Worm (Caenorhabditis elegans): ENCODE results near the gene C42D8.9.

Gene C42D8.9

DNA sequence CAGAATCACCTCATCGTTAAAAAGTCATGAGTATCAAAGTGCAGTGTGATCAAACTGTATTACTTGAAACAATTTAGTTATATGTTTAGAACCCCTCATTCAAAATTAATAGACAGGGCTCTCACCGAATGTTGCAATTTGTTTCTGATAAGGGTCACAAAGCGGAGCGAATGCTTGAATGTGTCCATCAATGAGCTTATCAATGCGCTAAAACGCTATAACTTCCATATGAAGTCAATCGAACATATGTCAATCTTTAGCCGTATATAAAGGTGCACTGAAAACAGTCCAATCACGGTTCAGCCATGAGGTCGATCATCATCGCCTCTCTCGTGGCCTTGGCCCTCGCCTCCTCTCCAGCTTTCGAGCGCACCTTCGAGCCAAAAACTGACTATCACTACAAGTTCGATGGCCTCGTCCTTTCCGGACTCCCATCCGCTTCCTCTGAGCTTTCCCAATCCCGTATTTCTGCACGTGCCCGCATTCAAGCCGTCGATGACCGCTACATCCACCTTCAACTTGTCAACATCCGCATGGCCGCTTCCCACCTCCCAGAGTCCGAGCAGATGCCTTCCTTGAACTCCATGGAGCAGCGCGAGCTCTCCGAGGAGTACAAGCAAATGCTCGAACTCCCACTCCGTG is 6.0 kb downstream of the C42D8.9 start, which contains the start of gene vit-2 (continued):
- TF ChIP-seq ctbp-1 (GFP tag; IDR thresholded peaks at IDR 0.05): no peak
- no peak for TF ChIP-seq ama-1 (optimal IDR thresholded peaks at IDR 0.05)
- no peak for TF ChIP-seq attf-4 (tag; optimal IDR thresholded peaks at IDR 0.05)
- TF ChIP-seq pha-4 (GFP tag; IDR thresholded peaks at IDR 0.05): 0 out of 2 replicates have a peak, but pooled peaks have one; percentile 24
- TF ChIP-seq pha-4 (tag; optimal IDR thresholded peaks at IDR 0.05): no peak
- peak; percentile 26; the same call in 1 of the 2 replicates for TF ChIP-seq madf-9 (GFP tag; conservative IDR thresholded peaks at IDR 0.05)
- no peak for TF ChIP-seq lsy-2 (tag; optimal IDR thresholded peaks at IDR 0.05)
- TF ChIP-seq nhr-102 (tag; optimal IDR thresholded peaks at IDR 0.05): no peak
- no peak for TF ChIP-seq ztf-11 (tag; optimal IDR thresholded peaks at IDR 0.05)
- no peak for TF ChIP-seq vab-7 (GFP tag; IDR thresholded peaks at IDR 0.05)
- TF ChIP-seq gei-8 (GFP tag; optimal IDR thresholded peaks at IDR 0.05): no peak
- no peak for TF ChIP-seq zip-11 (GFP tag; IDR thresholded peaks at IDR 0.05)
- TF ChIP-seq nhr-48 (tag; optimal IDR thresholded peaks at IDR 0.05): no peak
- TF ChIP-seq ztf-7 (tag; optimal IDR thresholded peaks at IDR 0.05): no peak
- TF ChIP-seq ceh-62 (tag; optimal IDR thresholded peaks at IDR 0.05): no peak
- no peak for TF ChIP-seq unc-39 (tag; optimal IDR thresholded peaks at IDR 0.05)
- TF ChIP-seq daf-16 (GFP tag; optimal IDR thresholded peaks at IDR 0.05): peak in 1 of 2 experiments; percentile 57
- no peak for TF ChIP-seq daf-16 (tag; optimal IDR thresholded peaks at IDR 0.05)
- TF ChIP-seq unc-130 (GFP tag; optimal IDR thresholded peaks at IDR 0.05): no peak
- TF ChIP-seq spr-1 (tag; optimal IDR thresholded peaks at IDR 0.05): no peak
- no peak for TF ChIP-seq F44E2.7 (GFP tag; IDR thresholded peaks at IDR 0.05)
- TF ChIP-seq ZK546.5 (tag; optimal IDR thresholded peaks at IDR 0.05): no peak
- no peak for TF ChIP-seq zfp-2 (tag; optimal IDR thresholded peaks at IDR 0.05)
- TF ChIP-seq duxl-1 (tag; optimal IDR thresholded peaks at IDR 0.05; ENCODE audit: poor library complexity): no peak
- peak; percentile 66 for TF ChIP-seq dve-1 (tag; optimal IDR thresholded peaks at IDR 0.05; ENCODE audit: insufficient read depth)
- TF ChIP-seq fos-1 (tag; optimal IDR thresholded peaks at IDR 0.05): no peak
- no peak for TF ChIP-seq T26A8.4 (GFP tag; IDR thresholded peaks at IDR 0.05)
- no peak for TF ChIP-seq F10B5.3 (tag; optimal IDR thresholded peaks at IDR 0.05)
- TF ChIP-seq mxl-2 (GFP tag; conservative IDR thresholded peaks at IDR 0.05): peak; percentile 63; the same call in 1 of the 2 replicates
- peak; percentile 36 for TF ChIP-seq hlh-11 (tag; optimal IDR thresholded peaks at IDR 0.05)

DNA sequence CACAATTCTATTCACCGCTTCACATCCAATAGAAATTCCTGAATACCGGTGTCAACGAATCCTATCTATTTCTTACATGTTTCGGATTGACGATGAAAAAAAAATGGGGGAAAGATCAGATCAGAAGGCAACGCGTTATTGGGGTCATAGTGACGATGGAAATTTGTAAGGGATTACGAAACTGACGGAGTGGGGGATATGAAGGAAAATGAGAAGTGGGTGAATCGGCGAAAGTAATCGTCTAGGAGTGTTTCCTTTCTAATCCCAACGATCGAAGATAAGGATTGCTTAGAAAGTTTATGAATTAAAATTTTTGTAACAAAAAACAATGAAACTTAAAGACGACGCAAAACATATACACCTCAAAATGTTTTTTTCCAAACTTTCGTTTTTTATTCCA is 7.9 kb downstream of the C42D8.9 start:
- no peak for TF ChIP-seq egl-43 (GFP tag; IDR thresholded peaks at IDR 0.05)
- TF ChIP-seq lim-7 (GFP tag; IDR thresholded peaks at IDR 0.05): no peak
- no peak for TF ChIP-seq cey-2 (tag; optimal IDR thresholded peaks at IDR 0.05; ENCODE audit: borderline replicate concordance, insufficient read depth)
- no peak for TF ChIP-seq zag-1 (tag; optimal IDR thresholded peaks at IDR 0.05)
- no peak for TF ChIP-seq nhr-76 (tag; optimal IDR thresholded peaks at IDR 0.05)
- no peak for TF ChIP-seq daf-16 (GFP tag; optimal IDR thresholded peaks at IDR 0.05)
- TF ChIP-seq daf-16 (tag; optimal IDR thresholded peaks at IDR 0.05): no peak
- TF ChIP-seq aha-1 (tag): peak; percentile 66
- no peak for TF ChIP-seq zip-11 (GFP tag; IDR thresholded peaks at IDR 0.05)

ce11 chrX:5096967-5097366 is 9.9 kb downstream of the C42D8.9 start, which contains the start of gene acn-1:
TSS of gene acn-1 (minus strand) at chrX:5097067.
- TF ChIP-seq madf-9 (GFP tag; conservative IDR thresholded peaks at IDR 0.05) (no peak), unc-62 (GFP tag; optimal IDR thresholded peaks at IDR 0.05 in 1 of 2) (peak in 1 of 2 experiments; percentile 37), unc-62 (tag; optimal IDR thresholded peaks at IDR 0.05) (no peak)
